Fruit fly (Drosophila melanogaster) whole organism, embryonic: ENCODE results near the gene CG43291.

Source experiments
- Abd-B ChIP-seq: fragments of 200-800 bp; sonication (Bioruptor generic); optimal IDR thresholded peaks from 2 replicates; lab custom pipeline; 2018; ENCODE audit warnings: missing biosample characterization, mild to moderate bottlenecking, missing genetic modification characterization, moderate library complexity
- Antp ChIP-seq: fragments of 200-800 bp; sonication (Bioruptor generic); optimal IDR thresholded peaks from 3 replicates; lab custom pipeline; 2016; ENCODE audit warnings: missing biosample characterization, missing genetic modification characterization
- Bteb2 ChIP-seq: fragments of 200-800 bp; sonication (Bioruptor generic); optimal IDR thresholded peaks from 2 replicates; lab custom pipeline; 2016; ENCODE audit warnings: missing biosample characterization, missing genetic modification characterization
- CG10209 ChIP-seq: fragments of 200-800 bp; sonication (Bioruptor generic); optimal IDR thresholded peaks from 3 replicates; lab custom pipeline; 2017; ENCODE audit warnings: missing biosample characterization, mild to moderate bottlenecking, missing genetic modification characterization, missing genetic modification reagents
- CG10274 ChIP-seq: fragments of 200-800 bp; sonication (Bioruptor generic); optimal IDR thresholded peaks from 3 replicates; lab custom pipeline; 2017; ENCODE audit warnings: missing biosample characterization, mild to moderate bottlenecking, missing genetic modification characterization
- CG10565 ChIP-seq: fragments of 200-800 bp; sonication (Bioruptor generic); optimal IDR thresholded peaks from 3 replicates; lab custom pipeline; 2016; ENCODE audit warnings: missing biosample characterization, mild to moderate bottlenecking, missing genetic modification characterization
- CG11695 ChIP-seq: fragments of 200-800 bp; sonication (Bioruptor generic); IDR thresholded peaks from 3 replicates; pipeline ENCODE4 v1.3.6; 2022; ENCODE audit warnings: missing biosample characterization, missing genetic modification characterization
- CG1233 ChIP-seq: fragments of 200-800 bp; sonication (Bioruptor generic); optimal IDR thresholded peaks from 4 replicates; lab custom pipeline; 2018; ENCODE audit warnings: missing biosample characterization, mild to moderate bottlenecking, missing genetic modification characterization
- CG12942 ChIP-seq: fragments of 200-800 bp; sonication (Bioruptor generic); optimal IDR thresholded peaks from 3 replicates; lab custom pipeline; 2016; ENCODE audit warnings: missing biosample characterization, missing genetic modification characterization
- CG15479 ChIP-seq: fragments of 200-800 bp; sonication (Bioruptor generic); optimal IDR thresholded peaks from 3 replicates; lab custom pipeline; 2019; ENCODE audit warnings: missing biosample characterization, mild to moderate bottlenecking, missing genetic modification characterization, moderate library complexity
- CG17359 ChIP-seq: fragments of 200-800 bp; sonication (Bioruptor generic); optimal IDR thresholded peaks from 3 replicates; lab custom pipeline; 2018; ENCODE audit warnings: missing biosample characterization, mild to moderate bottlenecking, missing genetic modification characterization, moderate library complexity
- CG1792 ChIP-seq: fragments of 200-800 bp; sonication (Bioruptor generic); optimal IDR thresholded peaks from 2 replicates; lab custom pipeline; 2016; ENCODE audit warnings: missing biosample characterization, missing genetic modification characterization
- CG2116 ChIP-seq: fragments of 200-800 bp; sonication (Bioruptor generic); optimal IDR thresholded peaks from 3 replicates; lab custom pipeline; 2018; ENCODE audit warnings: missing biosample characterization, mild to moderate bottlenecking, missing genetic modification characterization
- CG2129 ChIP-seq: fragments of 200-800 bp; sonication (Bioruptor generic); IDR thresholded peaks from 2 replicates; pipeline ENCODE4 v1.3.6; 2022; ENCODE audit warnings: missing biosample characterization, missing genetic modification characterization; ENCODE audit not compliant: partially characterized antibody
- CG2712 ChIP-seq: fragments of 200-800 bp; optimal IDR thresholded peaks from 3 replicates; lab custom pipeline; 2019; ENCODE audit warnings: missing biosample characterization, mild to moderate bottlenecking, missing genetic modification characterization, moderate library complexity
- CG31365 ChIP-seq: fragments of 200-800 bp; sonication (Bioruptor generic); optimal IDR thresholded peaks from 2 replicates; lab custom pipeline; 2018; ENCODE audit warnings: missing biosample characterization, mild to moderate bottlenecking, missing genetic modification characterization
- CG3281 ChIP-seq: fragments of 200-800 bp; sonication (Bioruptor generic); optimal IDR thresholded peaks from 3 replicates; lab custom pipeline; 2017; ENCODE audit warnings: missing biosample characterization, mild to moderate bottlenecking, missing genetic modification characterization
- CG4424 ChIP-seq: fragments of 200-800 bp; sonication (Bioruptor generic); optimal IDR thresholded peaks from 3 replicates; lab custom pipeline; 2016; ENCODE audit warnings: missing biosample characterization, missing genetic modification characterization
- CG4854 ChIP-seq: fragments of 200-800 bp; sonication (Bioruptor generic); optimal IDR thresholded peaks from 2 replicates; lab custom pipeline; 2016; ENCODE audit warnings: missing biosample characterization, missing genetic modification characterization, inconsistent platforms
- CG6689 ChIP-seq: fragments of 200-800 bp; sonication (Bioruptor generic); IDR thresholded peaks from 2 replicates; pipeline ENCODE4 v1.3.6; 2022; ENCODE audit warnings: missing biosample characterization, missing genetic modification characterization
- CG7786 ChIP-seq: fragments of 200-800 bp; sonication (Bioruptor generic); optimal IDR thresholded peaks from 2 replicates; lab custom pipeline; 2016; ENCODE audit warnings: missing biosample characterization, missing genetic modification characterization
- CG9797 ChIP-seq: fragments of 200-800 bp; sonication (Bioruptor generic); optimal IDR thresholded peaks from 3 replicates; lab custom pipeline; 2018; ENCODE audit warnings: missing biosample characterization, mild to moderate bottlenecking, missing genetic modification characterization
- CHES-1-like ChIP-seq: fragments of 200-800 bp; sonication (Bioruptor generic); optimal IDR thresholded peaks from 2 replicates; lab custom pipeline; 2016; ENCODE audit warnings: missing biosample characterization, missing genetic modification characterization
- Dfd ChIP-seq, 2 experiments: fragments of >200 bp; optimal IDR thresholded peaks; 2 replicates each; lab custom pipeline; 2017; ENCODE audit warnings: missing biosample characterization in 2 of 2, missing genetic modification characterization in 2 of 2
- Dip2 ChIP-seq: fragments of 200-800 bp; sonication (Bioruptor generic); IDR thresholded peaks from 2 replicates; pipeline ENCODE4 v1.3.6; 2022; ENCODE audit warnings: missing biosample characterization, missing genetic modification characterization
- Ets65A ChIP-seq: fragments of 200-800 bp; sonication (Bioruptor generic); peaks from one replicate; lab custom pipeline; 2016; ENCODE audit warnings: missing biosample characterization, missing genetic modification characterization
- HHEX ChIP-seq: fragments of 200-800 bp; sonication (Bioruptor generic); optimal IDR thresholded peaks from 3 replicates; lab custom pipeline; 2017; ENCODE audit warnings: missing biosample characterization, mild to moderate bottlenecking, missing genetic modification characterization, missing genetic modification reagents
- HLH3B ChIP-seq: fragments of 200-800 bp; sonication (Bioruptor generic); IDR thresholded peaks from 2 replicates; pipeline ENCODE4 v1.3.6; 2022; ENCODE audit warnings: missing biosample characterization, missing genetic modification characterization
- HmgZ ChIP-seq: fragments of 200-800 bp; sonication (Bioruptor generic); optimal IDR thresholded peaks from 2 replicates; lab custom pipeline; 2018; ENCODE audit warnings: missing biosample characterization, mild to moderate bottlenecking, missing genetic modification characterization
- Med ChIP-seq: fragments of 200-800 bp; sonication (Bioruptor generic); peaks from one replicate; lab custom pipeline; 2016; ENCODE audit warnings: missing biosample characterization, missing genetic modification characterization, mild to moderate bottlenecking, inconsistent platforms, moderate library complexity
- Optix ChIP-seq: fragments of 200-800 bp; sonication (Bioruptor generic); IDR thresholded peaks from 3 replicates; pipeline ENCODE4 v1.3.6; 2022; ENCODE audit warnings: missing biosample characterization, missing genetic modification characterization
- Sox102F ChIP-seq: fragments of 200-800 bp; sonication (Bioruptor generic); optimal IDR thresholded peaks from 2 replicates; lab custom pipeline; 2018; ENCODE audit warnings: missing biosample characterization, mild to moderate bottlenecking, missing genetic modification characterization, moderate library complexity
- Sry-β ChIP-seq: fragments of 200-800 bp; sonication (Bioruptor generic); optimal IDR thresholded peaks from 2 replicates; lab custom pipeline; 2018; ENCODE audit warnings: missing biosample characterization, mild to moderate bottlenecking, missing genetic modification characterization, moderate library complexity
- Taf1 ChIP-seq: fragments of 200-800 bp; sonication (Bioruptor generic); IDR thresholded peaks from 2 replicates; pipeline ENCODE4 v1.3.6; 2022; ENCODE audit warnings: missing biosample characterization, missing genetic modification characterization
- ash1 ChIP-seq: fragments of 200-800 bp; sonication (Bioruptor generic); optimal IDR thresholded peaks from 2 replicates; lab custom pipeline; 2018; ENCODE audit warnings: missing biosample characterization, mild to moderate bottlenecking, missing genetic modification characterization
- cas ChIP-seq: fragments of 200-800 bp; sonication (Bioruptor generic); IDR thresholded peaks from 2 replicates; pipeline ENCODE4 v1.3.6; 2022; ENCODE audit warnings: missing biosample characterization, missing genetic modification characterization
- ci ChIP-seq: fragments of 200-800 bp; sonication (Bioruptor generic); IDR thresholded peaks from 3 replicates; pipeline ENCODE4 v1.3.6; 2022; ENCODE audit warnings: missing biosample characterization, missing genetic modification characterization
- corto ChIP-seq: fragments of 200-800 bp; sonication (Bioruptor generic); optimal IDR thresholded peaks from 2 replicates; lab custom pipeline; 2016; ENCODE audit warnings: missing biosample characterization, mild to moderate bottlenecking, missing genetic modification characterization, moderate library complexity
- fd96Cb ChIP-seq: fragments of 200-800 bp; sonication (Bioruptor generic); optimal IDR thresholded peaks from 2 replicates; lab custom pipeline; 2018; ENCODE audit warnings: missing biosample characterization, mild to moderate bottlenecking, missing genetic modification characterization, moderate library complexity
- fru ChIP-seq: fragments of >200 bp; optimal IDR thresholded peaks from 2 replicates; lab custom pipeline; 2017
- gem ChIP-seq: fragments of 200-800 bp; sonication (Bioruptor generic); optimal IDR thresholded peaks from 2 replicates; lab custom pipeline; 2019; ENCODE audit warnings: missing biosample characterization, mild to moderate bottlenecking, missing genetic modification characterization, moderate library complexity
- ham ChIP-seq: fragments of 200-800 bp; sonication (Bioruptor generic); IDR thresholded peaks from 2 replicates; pipeline ENCODE4 v1.3.6; 2022; ENCODE audit warnings: missing biosample characterization, missing genetic modification characterization
- p53 ChIP-seq: fragments of 200-800 bp; sonication (Bioruptor generic); optimal IDR thresholded peaks from 2 replicates; lab custom pipeline; 2016; ENCODE audit warnings: missing biosample characterization, missing genetic modification characterization
- pho ChIP-seq: fragments of 200-800 bp; sonication (Bioruptor generic); optimal IDR thresholded peaks from 2 replicates; lab custom pipeline; 2016; ENCODE audit warnings: missing biosample characterization, missing genetic modification characterization
- pnt ChIP-seq: fragments of 200-800 bp; sonication (Bioruptor generic); optimal IDR thresholded peaks from 3 replicates; lab custom pipeline; 2016; ENCODE audit warnings: missing biosample characterization, missing genetic modification characterization
- prd ChIP-seq, 3 experiments: fragments of >200 bp in 2 of 3; fragments of 200-800 bp in 1 of 3; sonication (Bioruptor generic) in 1 of 3; optimal IDR thresholded peaks in 2 of 3; IDR thresholded peaks in 1 of 3; 2 replicates in 2 of 3; 3 replicates in 1 of 3; pipeline versions ENCODE4 v1.3.6 to Lab custom; 2017 to 2022; ENCODE audit warnings: missing biosample characterization in 1 of 3, missing genetic modification characterization in 1 of 3
- unpg ChIP-seq: fragments of 200-800 bp; sonication (Bioruptor generic); optimal IDR thresholded peaks from 3 replicates; lab custom pipeline; 2018; ENCODE audit warnings: missing biosample characterization, mild to moderate bottlenecking, missing genetic modification characterization, moderate library complexity
- vnd ChIP-seq: fragments of 200-800 bp; sonication (Bioruptor generic); IDR thresholded peaks from 3 replicates; pipeline ENCODE4 v1.3.6; 2022; ENCODE audit warnings: missing biosample characterization, missing genetic modification characterization; ENCODE audit not compliant: partially characterized antibody
- wdn ChIP-seq: fragments of 200-800 bp; sonication (Bioruptor generic); IDR thresholded peaks from 2 replicates; pipeline ENCODE4 v1.3.6; 2022; ENCODE audit warnings: missing biosample characterization, missing genetic modification characterization
- zf30C ChIP-seq: fragments of 200-800 bp; sonication (Bioruptor generic); optimal IDR thresholded peaks from 3 replicates; lab custom pipeline; 2018; ENCODE audit warnings: missing biosample characterization, mild to moderate bottlenecking, missing genetic modification characterization

The CG43291 gene

DNA sequence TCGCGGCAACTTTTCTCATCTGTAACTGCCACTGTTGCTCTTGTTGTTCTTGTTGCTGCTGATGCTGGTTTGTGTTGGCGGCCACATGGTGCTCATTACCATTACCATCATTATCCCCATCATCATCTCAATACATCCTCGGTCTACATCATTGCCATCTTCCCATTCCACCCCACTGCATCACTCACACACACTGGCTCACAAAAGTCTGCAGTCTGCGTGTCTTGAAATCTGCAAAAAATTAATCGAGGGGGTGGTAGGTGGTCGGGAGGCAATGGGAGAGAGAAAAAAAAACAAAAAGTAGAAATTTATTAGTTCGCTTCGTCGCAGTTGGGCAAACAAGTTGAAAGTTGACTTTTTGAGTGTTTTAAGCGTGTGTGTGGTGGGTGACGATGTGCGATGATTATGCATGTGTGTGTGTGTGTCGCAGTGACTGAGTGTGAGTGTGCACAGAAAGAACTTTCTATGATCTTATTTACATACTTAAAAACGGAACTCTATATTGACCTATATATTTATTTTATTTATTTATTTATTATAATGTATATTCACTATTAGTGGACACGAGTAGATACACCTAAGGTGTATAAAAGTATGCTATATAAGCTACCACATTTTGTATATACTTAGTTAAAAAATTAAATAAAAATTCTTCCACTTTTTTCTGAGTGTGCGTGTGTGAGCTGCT, 35.0 kb upstream of the CG43291 start (continued):
- TF ChIP-seq CG2712 (tag; lab: Kevin White, UChicago) (peak; percentile 58), corto (GFP tag; lab: Kevin White, UChicago) (no peak), CG12942 (GFP tag; lab: Kevin White, UChicago) (no peak), ham (GFP tag; lab: Robert Waterston, UW) (no peak), CG17359 (peak; percentile 46), CG31365 (tag; lab: Kevin White, UChicago) (no peak), Antp (GFP tag; lab: Kevin White, UChicago) (no peak), fd96Cb (tag; lab: Kevin White, UChicago) (no peak), Abd-B (GFP tag; lab: Kevin White, UChicago) (peak; percentile 10), Optix (GFP tag; lab: Robert Waterston, UW) (no peak), CG11695 (GFP tag; lab: Robert Waterston, UW) (0 out of 3 replicates have a peak, but pooled peaks have one; percentile 33), CG1233 (GFP tag; lab: Kevin White, UChicago) (no peak), Ets65A (no peak), CG10565 (GFP tag; lab: Kevin White, UChicago) (no peak), Bteb2 (no peak), Sry-β (no peak), HHEX (GFP tag; lab: Kevin White, UChicago) (no peak), unpg (GFP tag; lab: Kevin White, UChicago) (peak; percentile 2), CHES-1-like (no peak), Med (GFP tag; lab: Kevin White, UChicago) (peak; percentile 72), CG7786 (GFP tag; lab: Kevin White, UChicago) (no peak), pho (GFP tag; lab: Kevin White, UChicago) (no peak), cas (GFP tag; lab: Robert Waterston, UW) (no peak), Dfd (GFP tag; optimal IDR thresholded peaks at IDR 0.05; lab: Kevin White, UChicago) (peak in 1 of 2 experiments; percentile 39), Sox102F (peak; percentile 43), vnd (no peak), CG15479 (GFP tag; lab: Kevin White, UChicago) (no peak), HmgZ (tag; lab: Kevin White, UChicago) (no peak), p53 (GFP tag; lab: Kevin White, UChicago) (no peak), CG6689 (0 out of 2 replicates have a peak, but pooled peaks have one; percentile 19), pnt (GFP tag; lab: Kevin White, UChicago) (no peak), ash1 (no peak), CG9797 (GFP tag; lab: Kevin White, UChicago) (no peak), zf30C (GFP tag; lab: Kevin White, UChicago) (peak; percentile 55), wdn (GFP tag; lab: Robert Waterston, UW) (no peak), Taf1 (GFP tag; lab: Robert Waterston, UW) (no peak), prd (optimal IDR thresholded peaks at IDR 0.05; lab: Kevin White, UChicago) (no peak), prd (GFP tag; IDR thresholded peaks at IDR 0.05; lab: Robert Waterston, UW) (no peak; the same call in 2 of the 3 replicates), CG10274 (GFP tag; lab: Kevin White, UChicago) (no peak), fru (lab: Kevin White, UChicago) (no peak), CG2129 (no peak), CG10209 (GFP tag; lab: Kevin White, UChicago) (no peak), ci (GFP tag; lab: Robert Waterston, UW) (peak; percentile 33; the same call in 1 of the 3 replicates), Dip2 (no peak), HLH3B (0 out of 2 replicates have a peak, but pooled peaks have one; percentile 18), CG4854 (GFP tag; lab: Kevin White, UChicago) (no peak), CG4424 (GFP tag; lab: Kevin White, UChicago) (peak; percentile 13), CG3281 (peak; percentile 50), CG1792 (GFP tag; lab: Kevin White, UChicago) (no peak), CG2116 (GFP tag; lab: Kevin White, UChicago) (no peak), gem (tag; lab: Kevin White, UChicago) (peak; percentile 66)
